Worm (Caenorhabditis elegans) whole organism, young adult: ENCODE measurements around the gene C49C8.8.

Experiments
- B0035.1 ChIP-seq: sonication (generic microtip); optimal IDR thresholded peaks from 2 replicates; lab custom pipeline; 2016; ENCODE audit warnings: missing genetic modification characterization, mild to moderate bottlenecking, missing compliant biosample characterization, missing genotype, missing genetic modification reagents
- F10E7.11 ChIP-seq: sonication (generic microtip); optimal IDR thresholded peaks from 2 replicates; lab custom pipeline; 2017; ENCODE audit warnings: mild to moderate bottlenecking, missing genetic modification characterization, moderate library complexity, missing compliant biosample characterization
- F23B12.7 ChIP-seq: sonication (generic microtip); optimal IDR thresholded peaks from 2 replicates; lab custom pipeline; 2017; ENCODE audit warnings: missing genetic modification characterization, mild to moderate bottlenecking, missing compliant biosample characterization, antibody characterized with exemption, moderate library complexity; ENCODE audit not compliant: insufficient read depth
- F33H1.4 ChIP-seq: fragments of 200-800 bp; sonication (Bioruptor generic); IDR thresholded peaks from 2 replicates; pipeline ENCODE4 v1.3.6; 2022; ENCODE audit warnings: missing genetic modification reagents, missing genetic modification characterization, missing compliant biosample characterization
- F49E8.2 ChIP-seq: sonication (generic microtip); optimal IDR thresholded peaks from 3 replicates; lab custom pipeline; 2017; ENCODE audit warnings: missing genetic modification characterization, mild to moderate bottlenecking, missing compliant biosample characterization, antibody characterized with exemption, moderate library complexity; ENCODE audit not compliant: insufficient read depth
- F52B5.7 ChIP-seq: sonication (generic microtip); optimal IDR thresholded peaks from 2 replicates; lab custom pipeline; 2016; ENCODE audit warnings: mild to moderate bottlenecking, missing genetic modification characterization, missing compliant biosample characterization
- F57A8.1 ChIP-seq: fragments of 200-800 bp; sonication (Bioruptor generic); optimal IDR thresholded peaks from 2 replicates; lab custom pipeline; 2018; ENCODE audit warnings: mild to moderate bottlenecking, missing genetic modification characterization, moderate library complexity, missing compliant biosample characterization
- F57C9.4 ChIP-seq: sonication (generic microtip); optimal IDR thresholded peaks from 2 replicates; lab custom pipeline; 2017; ENCODE audit warnings: mild to moderate bottlenecking, missing genetic modification characterization, missing compliant biosample characterization
- K11D2.4 ChIP-seq: fragments of 200-800 bp; sonication (Bioruptor generic); IDR thresholded peaks from 2 replicates; pipeline ENCODE4 v1.3.6; 2022; ENCODE audit warnings: missing genetic modification reagents, missing genetic modification characterization, missing compliant biosample characterization
- Y53F4B.3 ChIP-seq: fragments of 200-800 bp; sonication (Bioruptor generic); IDR thresholded peaks from 2 replicates; pipeline ENCODE4 v1.3.6; 2022; ENCODE audit warnings: missing genetic modification reagents, missing genetic modification characterization, missing compliant biosample characterization
- Y56A3A.18 ChIP-seq: fragments of 200-800 bp; sonication (Bioruptor generic); IDR thresholded peaks from 2 replicates; pipeline ENCODE4 v1.3.6; 2022; ENCODE audit warnings: missing genetic modification reagents, missing genetic modification characterization, missing compliant biosample characterization
- aptf-3 ChIP-seq: fragments of 200-800 bp; sonication (Bioruptor generic); IDR thresholded peaks from 2 replicates; pipeline ENCODE4 v1.3.6; 2022; ENCODE audit warnings: missing genetic modification characterization, missing compliant biosample characterization
- atf-7 ChIP-seq: sonication (generic microtip); optimal IDR thresholded peaks from 2 replicates; lab custom pipeline; 2017; ENCODE audit warnings: mild to moderate bottlenecking, missing genetic modification characterization, missing compliant biosample characterization
- attf-3 ChIP-seq: fragments of 200-800 bp; sonication (Bioruptor generic); conservative IDR thresholded peaks from 2 replicates; pipeline ENCODE4 v1.3.6; 2022; ENCODE audit warnings: missing genetic modification reagents, missing genetic modification characterization, missing compliant biosample characterization
- bed-1 ChIP-seq: fragments of 200-800 bp; sonication (Bioruptor generic); IDR thresholded peaks from 2 replicates; pipeline ENCODE4 v1.3.6; 2022; ENCODE audit warnings: missing genetic modification reagents, missing genetic modification characterization, missing compliant biosample characterization
- ccch-3 ChIP-seq: fragments of 200-800 bp; sonication (Bioruptor generic); optimal IDR thresholded peaks from 2 replicates; lab custom pipeline; 2018; ENCODE audit warnings: mild to moderate bottlenecking, missing genetic modification characterization, missing compliant biosample characterization
- cebp-1 ChIP-seq, 2 experiments: fragments of 200-800 bp in 1 of 2; sonication (Bioruptor generic) in 1 of 2; sonication (generic microtip) in 1 of 2; IDR thresholded peaks in 1 of 2; optimal IDR thresholded peaks in 1 of 2; 2 replicates each; pipeline versions ENCODE4 v1.3.6 to Lab custom; 2017 to 2022; ENCODE audit warnings: missing compliant biosample characterization in 2 of 2, missing genetic modification characterization in 2 of 2, mild to moderate bottlenecking in 1 of 2, missing genetic modification reagents in 1 of 2, moderate library complexity in 1 of 2
- ceh-100 ChIP-seq: fragments of 200-800 bp; sonication (Bioruptor generic); IDR thresholded peaks from 2 replicates; pipeline ENCODE4 v1.3.6; 2022; ENCODE audit warnings: missing genetic modification reagents, missing genetic modification characterization, missing compliant biosample characterization
- ceh-27 ChIP-seq: fragments of 200-800 bp; sonication (Bioruptor generic); optimal IDR thresholded peaks from 2 replicates; lab custom pipeline; 2018; ENCODE audit warnings: mild to moderate bottlenecking, missing genetic modification characterization, moderate library complexity, missing compliant biosample characterization
- ceh-58 ChIP-seq: fragments of 200-800 bp; sonication (Bioruptor generic); IDR thresholded peaks from 2 replicates; pipeline ENCODE4 v1.3.6; 2022; ENCODE audit warnings: missing genetic modification characterization, missing compliant biosample characterization
- ceh-91 ChIP-seq: fragments of 200-800 bp; sonication (Bioruptor generic); IDR thresholded peaks from 2 replicates; pipeline ENCODE4 v1.3.6; 2022; ENCODE audit warnings: missing genetic modification reagents, missing genetic modification characterization, missing compliant biosample characterization
- die-1 ChIP-seq: sonication (generic microtip); optimal IDR thresholded peaks from 2 replicates; lab custom pipeline; 2016; ENCODE audit warnings: missing genotype, mild to moderate bottlenecking, missing genetic modification characterization, missing compliant biosample characterization
- dox-1 ChIP-seq: fragments of 200-800 bp; sonication (Bioruptor generic); IDR thresholded peaks from 2 replicates; pipeline ENCODE4 v1.3.6; 2022; ENCODE audit warnings: missing genetic modification reagents, missing genetic modification characterization, missing compliant biosample characterization
- efl-1 ChIP-seq: fragments of 150-350 bp; optimal IDR thresholded peaks from 2 replicates; lab custom pipeline; 2014; ENCODE audit warnings: missing biosample characterization, missing genetic modification reagents, missing genetic modification characterization
- ekl-4 ChIP-seq: fragments of 200-800 bp; sonication (Bioruptor generic); IDR thresholded peaks from 2 replicates; pipeline ENCODE4 v1.3.6; 2022; ENCODE audit warnings: missing genetic modification reagents, missing genetic modification characterization, missing compliant biosample characterization
- hlh-12 ChIP-seq: sonication (generic microtip); optimal IDR thresholded peaks from 2 replicates; lab custom pipeline; 2016; ENCODE audit warnings: missing genetic modification characterization, missing compliant biosample characterization
- let-526 ChIP-seq: fragments of 200-800 bp; sonication (Bioruptor generic); IDR thresholded peaks from 2 replicates; pipeline ENCODE4 v1.3.6; 2022; ENCODE audit warnings: missing genetic modification reagents, missing genetic modification characterization, missing compliant biosample characterization
- lin-40 ChIP-seq: sonication (generic microtip); optimal IDR thresholded peaks from 2 replicates; lab custom pipeline; 2016; ENCODE audit warnings: missing genetic modification characterization, mild to moderate bottlenecking, missing compliant biosample characterization, missing genotype, missing genetic modification reagents
- madf-10 ChIP-seq: sonication (generic microtip); optimal IDR thresholded peaks from 2 replicates; lab custom pipeline; 2016; ENCODE audit warnings: mild to moderate bottlenecking, missing genetic modification characterization, missing compliant biosample characterization
- mel-28 ChIP-seq: sonication (generic microtip); optimal IDR thresholded peaks from 2 replicates; lab custom pipeline; 2016; ENCODE audit warnings: borderline replicate concordance, mild to moderate bottlenecking, missing genetic modification characterization, missing compliant biosample characterization
- mes-4 ChIP-seq: sonication (generic microtip); optimal IDR thresholded peaks from 2 replicates; lab custom pipeline; 2016; ENCODE audit warnings: missing genotype, missing genetic modification characterization, missing compliant biosample characterization
- nfyb-1 ChIP-seq: fragments of 200-800 bp; sonication (Bioruptor generic); IDR thresholded peaks from 2 replicates; pipeline ENCODE4 v1.3.6; 2022; ENCODE audit warnings: missing genetic modification reagents, missing genetic modification characterization, missing compliant biosample characterization
- pbrm-1 ChIP-seq: fragments of 200-800 bp; sonication (Bioruptor generic); IDR thresholded peaks from 2 replicates; pipeline ENCODE4 v1.3.6; 2022; ENCODE audit warnings: missing genetic modification reagents, missing genetic modification characterization, missing compliant biosample characterization
- rcor-1 ChIP-seq: fragments of 200-800 bp; sonication (Bioruptor generic); IDR thresholded peaks from 2 replicates; pipeline ENCODE4 v1.3.6; 2022; ENCODE audit warnings: missing genetic modification reagents, missing genetic modification characterization, missing compliant biosample characterization
- rpc-1 ChIP-seq, 2 experiments: fragments of 150-350 bp in 1 of 2; sonication (generic microtip) in 1 of 2; optimal IDR thresholded peaks; 2 replicates each; lab custom pipeline; 2014 to 2018; ENCODE audit warnings: missing biosample characterization in 1 of 2, missing genetic modification characterization in 1 of 2, missing genetic modification reagents in 1 of 2, missing genotype in 1 of 2
- sdz-38 ChIP-seq: sonication (generic microtip); optimal IDR thresholded peaks from 2 replicates; lab custom pipeline; 2016; ENCODE audit warnings: missing genotype, missing genetic modification characterization, missing compliant biosample characterization
- sea-2 ChIP-seq: fragments of 200-800 bp; sonication (Bioruptor generic); IDR thresholded peaks from 2 replicates; pipeline ENCODE4 v1.3.6; 2022; ENCODE audit warnings: missing genetic modification characterization, missing compliant biosample characterization
- snpc-1.1 ChIP-seq: sonication (generic microtip); optimal IDR thresholded peaks from 2 replicates; lab custom pipeline; 2017; ENCODE audit warnings: missing genetic modification characterization, mild to moderate bottlenecking, missing compliant biosample characterization, antibody characterized with exemption, moderate library complexity, missing genotype, missing genetic modification reagents; ENCODE audit not compliant: insufficient read depth
- somi-1 ChIP-seq: fragments of 200-800 bp; sonication (Bioruptor generic); optimal IDR thresholded peaks from 2 replicates; lab custom pipeline; 2018; ENCODE audit warnings: mild to moderate bottlenecking, missing genetic modification characterization, missing compliant biosample characterization
- sptf-2 ChIP-seq: fragments of 200-800 bp; sonication (Bioruptor generic); optimal IDR thresholded peaks from 2 replicates; lab custom pipeline; 2018; ENCODE audit warnings: mild to moderate bottlenecking, missing genetic modification characterization, missing compliant biosample characterization
- unc-62 ChIP-seq: fragments of 150-350 bp; optimal IDR thresholded peaks from 2 replicates; lab custom pipeline; 2014; ENCODE audit warnings: missing biosample characterization, missing genetic modification reagents, missing genetic modification characterization
- xnd-1 ChIP-seq: sonication (generic microtip); optimal IDR thresholded peaks from 2 replicates; lab custom pipeline; 2016; ENCODE audit warnings: missing genotype, missing genetic modification reagents, missing genetic modification characterization, missing compliant biosample characterization
- ztf-26 ChIP-seq: sonication (generic microtip); optimal IDR thresholded peaks from 2 replicates; lab custom pipeline; 2017; ENCODE audit warnings: missing genetic modification characterization, missing compliant biosample characterization

C49C8.8 gene

ce11 chrIV:8620102-8620733 lies 31.7 kb upstream of the C49C8.8 start, which contains the start of gene lin-49 (continued):
- TF ChIP-seq F49E8.2 (no peak), ceh-91 (GFP tag; lab: Robert Waterston, UW) (no peak), die-1 (tag; lab: Kevin White, UChicago) (no peak), efl-1 (GFP tag; lab: Kevin White, UChicago) (no peak), ztf-26 (tag; lab: Kevin White, UChicago) (peak; percentile 38), madf-10 (tag; lab: Kevin White, UChicago) (peak; percentile 39), xnd-1 (no peak), Y56A3A.18 (GFP tag; lab: Robert Waterston, UW) (no peak), F52B5.7 (tag; lab: Kevin White, UChicago) (no peak), bed-1 (GFP tag; lab: Robert Waterston, UW) (no peak), ceh-27 (GFP tag; lab: Kevin White, UChicago) (peak; percentile 66), sdz-38 (no peak)

DNA sequence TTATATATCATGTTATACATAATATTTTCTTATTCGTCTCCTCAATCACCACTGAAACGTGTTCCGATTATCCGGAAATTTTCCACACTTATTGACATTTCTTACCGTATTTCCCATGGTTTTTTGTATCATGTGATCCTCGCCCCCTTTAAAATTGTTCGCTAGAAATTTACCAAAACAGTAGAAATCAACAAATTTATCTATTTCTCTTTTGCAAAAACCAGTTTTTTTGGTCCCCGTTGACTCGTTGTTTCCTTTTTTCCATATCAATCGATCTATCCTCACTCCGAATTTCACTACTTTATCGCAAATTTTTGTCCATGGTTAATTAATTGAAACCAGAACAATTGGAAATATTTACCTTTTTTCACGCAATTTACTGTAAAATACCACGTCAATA lies 26.2 kb upstream of the C49C8.8 start:
- TF ChIP-seq hlh-12 (tag; lab: Kevin White, UChicago) (no peak), somi-1 (GFP tag; lab: Kevin White, UChicago) (no peak), aptf-3 (GFP tag; lab: Robert Waterston, UW) (no peak), attf-3 (no peak), ceh-58 (no peak), rcor-1 (GFP tag; lab: Robert Waterston, UW) (no peak), nfyb-1 (GFP tag; lab: Robert Waterston, UW) (no peak), K11D2.4 (GFP tag; lab: Robert Waterston, UW) (no peak), F57A8.1 (GFP tag; lab: Kevin White, UChicago) (no peak)

ce11 chrIV:8626294-8626693 lies 25.6 kb upstream of the C49C8.8 start:
- TF ChIP-seq unc-62 (GFP tag; lab: Kevin White, UChicago) (no peak), cebp-1 (GFP tag; IDR thresholded peaks at IDR 0.05; lab: Robert Waterston, UW) (no peak), cebp-1 (tag; optimal IDR thresholded peaks at IDR 0.05; lab: Kevin White, UChicago) (peak; percentile 18), Y53F4B.3 (GFP tag; lab: Robert Waterston, UW) (no peak), ekl-4 (GFP tag; lab: Robert Waterston, UW) (0 out of 2 replicates have a peak, but pooled peaks have one; percentile 25), pbrm-1 (0 out of 2 replicates have a peak, but pooled peaks have one; percentile 52), atf-7 (tag; lab: Kevin White, UChicago) (no peak), F23B12.7 (tag; lab: Kevin White, UChicago) (no peak), ceh-100 (GFP tag; lab: Robert Waterston, UW) (no peak), let-526 (GFP tag; lab: Robert Waterston, UW) (0 out of 2 replicates have a peak, but pooled peaks have one; percentile 7), F57C9.4 (tag; lab: Kevin White, UChicago) (no peak), snpc-1.1 (no peak)
- TF ChIP-seq, all 124 proteins: peak for 4

DNA sequence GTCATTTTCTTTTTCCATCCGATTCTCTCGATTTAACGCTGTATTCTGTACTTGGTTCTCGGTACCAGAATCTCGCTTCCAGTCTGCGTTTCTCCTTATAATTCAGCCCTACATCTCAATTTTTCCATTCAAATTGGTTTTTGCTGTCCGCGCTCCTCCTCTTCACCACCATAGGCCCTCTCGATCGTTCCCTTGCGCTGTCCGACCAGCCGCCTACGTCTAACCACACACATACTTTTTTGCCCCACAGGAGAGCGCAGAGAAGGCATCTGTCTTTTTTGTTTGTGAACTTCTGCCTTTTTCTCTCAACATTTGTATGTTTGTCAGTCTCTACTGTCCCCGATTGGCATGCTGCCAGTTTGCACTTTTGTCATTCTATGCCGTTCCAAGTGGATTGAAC lies 24.6 kb upstream of the C49C8.8 start, which contains the start of gene F42A9.11:
TSS of gene F42A9.11 (plus strand) at position 310 of the 400 bp plus-strand sequence.
- TF ChIP-seq mel-28 (tag; lab: Kevin White, UChicago) (no peak), mes-4 (tag; lab: Kevin White, UChicago) (no peak), F33H1.4 (GFP tag; lab: Robert Waterston, UW) (no peak), ccch-3 (GFP tag; lab: Kevin White, UChicago) (no peak), sptf-2 (GFP tag; lab: Kevin White, UChicago) (no peak), dox-1 (peak; percentile 29; the same call in 1 of the 2 replicates), B0035.1 (tag; lab: Kevin White, UChicago) (no peak), ekl-4 (GFP tag; lab: Robert Waterston, UW) (peak; percentile 35; the same call in 1 of the 2 replicates), die-1 (tag; lab: Kevin White, UChicago) (peak; percentile 14), Y56A3A.18 (GFP tag; lab: Robert Waterston, UW) (no peak), sea-2 (GFP tag; lab: Robert Waterston, UW) (no peak), rpc-1 (optimal IDR thresholded peaks at IDR 0.05; lab: Kevin White, UChicago) (no peak), rpc-1 (tag; optimal IDR thresholded peaks at IDR 0.05; lab: Kevin White, UChicago) (no peak), cebp-1 (GFP tag; IDR thresholded peaks at IDR 0.05; lab: Robert Waterston, UW) (no peak), cebp-1 (tag; optimal IDR thresholded peaks at IDR 0.05; lab: Kevin White, UChicago) (peak; percentile 31), F10E7.11 (tag; lab: Kevin White, UChicago) (no peak), lin-40 (tag; lab: Kevin White, UChicago) (peak; percentile 12)
